Worm (Caenorhabditis elegans): ENCODE measurements around the gene bcs-1.

DNA sequence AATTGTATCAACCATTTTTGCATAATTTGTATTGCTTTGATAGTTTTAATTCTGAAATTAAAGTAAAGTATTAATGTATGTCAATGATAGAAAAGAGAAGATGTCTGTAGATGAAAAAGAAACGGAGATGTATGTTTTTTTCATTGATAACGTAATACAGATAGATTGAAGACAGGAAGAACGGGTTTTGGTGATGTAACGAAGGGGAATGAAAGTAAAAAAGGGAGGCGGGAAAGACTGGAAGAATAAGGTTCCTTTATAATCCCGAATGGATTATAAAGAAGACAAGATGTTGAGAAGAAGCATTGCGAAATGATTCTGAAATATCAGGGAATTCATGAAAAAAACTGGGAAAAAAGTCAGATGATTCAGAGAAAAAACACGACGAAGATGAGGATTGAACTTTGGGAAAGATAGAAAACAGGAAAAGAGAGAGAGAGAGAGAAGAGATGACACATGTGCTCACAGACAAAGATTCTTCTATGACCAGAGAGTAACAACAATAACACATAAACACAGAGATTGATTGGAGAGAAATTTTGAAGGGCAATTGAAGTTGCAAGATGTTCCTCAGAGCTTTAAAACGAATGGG lies 14.2 kb downstream of the bcs-1 start, which contains the start of gene F54C9.11:
- TF ChIP-seq ama-1 (optimal IDR thresholded peaks at IDR 0.05) (no peak), ceh-13 (GFP tag; optimal IDR thresholded peaks at IDR 0.05) (no peak), B0310.2 (tag; optimal IDR thresholded peaks at IDR 0.05) (no peak), hnd-1 (tag; optimal IDR thresholded peaks at IDR 0.05) (no peak), pes-1 (GFP tag; IDR thresholded peaks at IDR 0.05) (no peak)
